Fruit fly (Drosophila melanogaster): Measurements from ENCODE around the gene CG14778.

- no peak for TF ChIP-seq CG9948 (tag; optimal IDR thresholded peaks at IDR 0.05)
- no peak for TF ChIP-seq EcR (GFP tag; optimal IDR thresholded peaks at IDR 0.05)
- TF ChIP-seq CG10348 (GFP tag; IDR thresholded peaks at IDR 0.05) = no peak
- TF ChIP-seq Pif1B (GFP tag; optimal IDR thresholded peaks at IDR 0.05) = no peak
- no peak for TF ChIP-seq CG34367 (tag; optimal IDR thresholded peaks at IDR 0.05)
- TF ChIP-seq D1 (tag; optimal IDR thresholded peaks at IDR 0.05) = no peak
- no peak for TF ChIP-seq CG12605 (GFP tag; IDR thresholded peaks at IDR 0.05)
- TF ChIP-seq fd96Ca (GFP tag; IDR thresholded peaks at IDR 0.05) = no peak
- no peak for TF ChIP-seq rn (GFP tag; IDR thresholded peaks at IDR 0.05)
- no peak for TF ChIP-seq CG13204 (GFP tag; optimal IDR thresholded peaks at IDR 0.05)
- no peak for TF ChIP-seq CG8301 (tag; optimal IDR thresholded peaks at IDR 0.05)
- TF ChIP-seq CG32121 (GFP tag; IDR thresholded peaks at IDR 0.05) = no peak
- no peak for TF ChIP-seq CG14655 (GFP tag; optimal IDR thresholded peaks at IDR 0.05)
- peak; percentile 21 for TF ChIP-seq Ets98B (GFP tag; IDR thresholded peaks at IDR 0.05)
Measured at dm6 chrX:1476848-1477247, 9.6 kb downstream of the CG14778 start, which contains the start of the genes Rab27 and mei-38.

Measured in whole organism, pupa.